Fruit fly (Drosophila melanogaster): ENCODE results near the gene gish.

gish gene

DNA sequence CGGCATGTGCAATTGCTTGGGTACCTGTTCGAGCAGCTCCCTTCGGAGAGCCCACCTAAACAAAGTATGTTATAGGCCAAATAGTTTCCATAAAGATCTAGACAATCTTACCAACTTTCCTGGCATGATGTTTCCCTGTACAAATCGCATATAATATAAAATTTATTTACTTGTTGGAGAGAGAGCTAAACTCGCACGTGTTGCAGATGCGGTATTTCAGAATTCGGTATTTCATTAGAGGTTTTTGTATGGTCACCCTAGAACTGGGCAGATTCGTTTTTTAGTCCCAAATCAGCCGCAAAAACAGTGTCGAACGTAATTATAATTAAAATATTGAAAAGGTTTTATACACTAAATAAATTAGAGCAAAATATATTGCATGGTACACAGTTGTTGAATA, at the start of gene gish, which contains the start of gene Mat89Ba:
gish (plus strand) TSS at position 268 of the 400 bp plus-strand sequence.
Mat89Ba (minus strand) TSS at position 231 of the 400 bp plus-strand sequence.
- no peak for TF ChIP-seq CG17801 (GFP tag; optimal IDR thresholded peaks at IDR 0.05; ENCODE audit: partially characterized antibody)

DNA sequence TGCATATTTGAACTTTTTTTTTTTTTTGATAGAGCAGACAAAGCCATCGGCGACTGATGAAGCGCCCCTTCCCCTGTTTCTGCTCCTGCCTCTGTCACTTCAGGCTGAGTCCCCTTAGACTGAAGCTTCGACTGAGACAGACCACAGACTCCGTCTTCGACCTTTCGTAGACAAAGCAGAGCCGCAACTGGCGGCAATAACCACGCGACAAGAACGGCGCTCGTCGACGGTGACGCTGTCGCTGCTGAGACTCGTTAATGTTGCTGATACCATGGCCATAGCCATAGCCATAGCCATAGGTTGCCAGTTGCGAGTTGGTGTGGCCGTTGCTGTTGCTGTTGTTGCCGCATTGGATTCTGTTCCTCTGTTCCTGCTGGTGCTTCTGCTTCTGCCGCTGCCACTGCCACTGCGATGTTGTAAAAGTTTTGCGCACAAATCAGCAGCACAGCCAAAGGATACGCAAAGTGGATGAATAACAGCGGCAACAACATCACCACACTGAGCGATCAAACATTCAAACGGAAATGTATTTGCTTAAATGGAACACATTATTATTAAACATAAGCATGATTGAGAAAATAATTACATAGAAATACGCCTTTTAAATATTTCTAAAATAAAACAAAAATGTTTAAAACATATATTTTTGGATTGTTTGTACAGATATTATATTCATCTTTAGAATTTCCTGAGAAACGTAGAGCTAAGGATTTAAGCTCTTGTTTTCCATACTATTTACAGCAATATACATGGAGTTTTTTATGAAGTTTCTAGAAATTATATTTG, 48.8 kb upstream of the gish start:
- TF ChIP-seq CG17801 (GFP tag; optimal IDR thresholded peaks at IDR 0.05; ENCODE audit: partially characterized antibody), result no peak

DNA sequence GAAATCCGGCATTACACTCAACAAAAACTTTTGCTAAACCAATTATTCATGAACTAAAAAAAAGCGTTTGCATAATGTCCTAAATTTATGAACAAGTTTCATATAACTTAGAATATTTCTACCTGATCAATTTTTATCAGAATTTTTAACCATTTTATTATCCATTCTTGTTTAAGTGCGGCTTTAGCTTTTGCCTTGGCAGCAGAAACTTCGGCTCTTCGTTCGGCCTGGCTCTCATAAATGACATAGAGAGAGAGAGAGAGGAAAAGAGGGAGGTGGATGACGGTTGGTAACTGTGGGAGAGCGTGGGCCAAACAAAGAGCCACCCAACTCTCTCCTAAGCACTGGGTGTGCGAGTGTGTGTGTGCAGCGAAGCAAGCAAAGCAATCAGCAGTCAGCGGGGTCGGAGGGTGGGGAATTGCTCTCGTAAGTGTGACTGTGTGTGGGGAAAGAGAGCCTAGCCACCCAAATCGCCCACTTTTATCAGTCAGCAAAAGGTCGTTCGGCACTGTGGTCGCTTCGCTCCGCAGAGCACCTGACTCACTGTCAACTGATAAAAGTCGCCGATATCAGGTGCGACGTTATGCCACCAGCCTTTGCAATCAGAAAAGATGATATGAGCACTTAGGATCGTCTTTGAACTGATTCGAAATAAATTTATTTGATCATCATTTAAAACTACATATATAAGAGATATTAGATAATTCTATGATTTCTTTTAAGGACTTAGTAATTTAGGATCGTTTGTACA, 47.7 kb upstream of the gish start:
- TF ChIP-seq CG17801 (GFP tag; optimal IDR thresholded peaks at IDR 0.05; ENCODE audit: partially characterized antibody), result peak; percentile 86

DNA sequence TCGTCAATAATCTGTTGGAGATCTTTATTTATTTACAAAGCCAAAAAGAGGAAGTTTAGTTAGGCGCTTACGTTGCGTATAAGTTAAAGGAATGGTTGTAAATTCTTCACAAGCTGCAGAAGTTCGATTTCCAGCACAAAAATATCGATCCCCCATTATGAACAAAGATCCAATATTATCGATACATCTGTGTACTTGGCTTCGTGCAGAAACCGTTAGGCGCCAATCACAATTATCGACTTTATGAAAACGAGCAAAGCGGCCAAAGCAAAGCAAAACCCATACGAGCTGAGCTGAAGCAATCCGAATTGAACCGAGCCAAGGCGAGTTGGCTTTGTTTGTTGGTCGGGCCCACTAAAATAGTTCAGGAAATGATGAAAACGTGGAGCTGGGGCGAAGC, 46.9 kb upstream of the gish start, which contains the start of gene tara:
tara (plus strand) TSS at position 301 of the 400 bp plus-strand sequence.
- no peak for TF ChIP-seq CG17801 (GFP tag; optimal IDR thresholded peaks at IDR 0.05; ENCODE audit: partially characterized antibody)

DNA sequence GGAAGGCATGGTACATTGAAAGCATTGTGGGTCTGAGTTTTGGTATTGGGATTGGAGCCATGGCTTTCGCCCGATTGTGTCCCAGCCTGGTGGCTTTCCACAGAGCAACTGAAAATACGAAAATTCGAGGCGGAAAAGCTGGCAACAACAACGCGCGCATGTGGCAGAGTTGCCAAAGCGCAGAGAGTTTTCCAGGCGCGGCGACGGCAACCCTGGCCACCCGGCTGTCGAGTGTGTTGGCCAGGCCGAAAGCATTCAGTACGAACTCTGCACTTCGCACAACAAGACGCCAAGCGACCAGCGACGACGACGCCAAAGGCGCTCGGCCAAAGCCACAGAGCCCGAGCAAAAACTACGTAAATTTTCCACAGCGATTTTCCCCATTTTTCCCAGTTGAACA, 46.5 kb upstream of the gish start:
- TF ChIP-seq CG17801 (GFP tag; optimal IDR thresholded peaks at IDR 0.05; ENCODE audit: partially characterized antibody), result no peak

DNA sequence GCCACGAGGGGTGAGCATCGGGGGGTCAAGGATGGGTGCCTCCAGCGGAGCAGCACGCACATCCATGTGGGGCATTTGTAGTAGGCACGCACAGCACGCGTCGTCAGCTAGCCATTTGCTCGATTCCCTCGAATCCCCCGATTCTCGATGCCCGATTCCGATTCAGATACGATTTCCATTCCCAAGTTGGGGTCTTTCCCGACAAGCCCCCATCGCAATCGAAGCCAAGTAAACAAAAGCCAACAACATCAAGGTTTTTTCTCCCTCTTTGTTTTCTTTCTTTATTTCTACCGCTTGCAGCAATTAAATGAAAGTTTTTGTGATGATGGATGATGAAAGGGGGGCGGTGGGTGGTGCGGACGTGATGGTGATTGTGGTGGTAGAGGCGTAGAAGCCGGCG, 45.2 kb upstream of the gish start:
- TF ChIP-seq CG17801 (GFP tag; optimal IDR thresholded peaks at IDR 0.05; ENCODE audit: partially characterized antibody), result no peak

DNA sequence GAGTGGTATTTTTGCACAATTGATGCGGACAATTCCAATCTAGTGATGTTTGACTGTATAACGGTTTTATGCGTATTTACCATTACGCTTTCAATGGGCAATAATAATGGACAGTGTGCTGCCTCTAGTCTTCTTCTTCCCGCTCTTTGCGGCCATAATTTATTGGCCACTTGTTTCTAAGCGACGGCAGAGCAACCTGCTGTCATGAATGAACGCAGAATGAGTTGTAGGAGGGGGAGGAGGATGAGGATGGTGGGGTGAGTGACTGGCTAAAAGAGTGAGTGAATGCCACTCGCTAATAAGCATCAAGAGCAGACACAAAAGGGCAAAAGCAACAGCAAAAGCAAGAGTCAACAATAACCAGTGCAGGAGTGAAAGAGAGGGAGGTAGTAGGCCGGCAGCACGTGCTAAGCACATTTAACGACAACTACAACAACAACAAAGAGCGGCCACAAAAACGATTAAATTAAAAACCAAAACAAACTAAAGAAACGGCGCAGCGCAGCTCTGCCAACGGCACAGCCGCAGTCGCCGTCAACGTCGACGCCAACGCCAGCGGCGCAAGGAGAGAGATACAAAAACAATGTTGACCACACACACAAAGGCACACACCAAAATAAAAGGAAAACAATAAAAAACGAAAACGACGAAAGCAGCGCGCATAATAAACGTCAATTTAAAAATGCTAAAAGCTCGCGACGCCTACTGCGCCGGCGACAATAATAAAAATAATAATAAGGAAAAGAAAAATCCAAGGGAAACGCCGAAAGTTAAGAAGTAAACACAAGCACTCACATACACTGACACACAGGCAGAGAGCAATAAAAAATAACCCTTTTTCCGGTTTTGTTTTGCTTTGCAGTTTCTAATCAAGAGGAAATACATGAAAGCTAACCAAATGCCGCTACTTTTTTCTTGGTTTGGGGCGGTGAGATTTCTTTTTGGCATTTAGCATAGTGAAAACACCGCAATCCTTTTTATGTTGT, 43.2 kb upstream of the gish start:
- TF ChIP-seq CG17801 (GFP tag; optimal IDR thresholded peaks at IDR 0.05; ENCODE audit: partially characterized antibody), result peak; percentile 13

DNA sequence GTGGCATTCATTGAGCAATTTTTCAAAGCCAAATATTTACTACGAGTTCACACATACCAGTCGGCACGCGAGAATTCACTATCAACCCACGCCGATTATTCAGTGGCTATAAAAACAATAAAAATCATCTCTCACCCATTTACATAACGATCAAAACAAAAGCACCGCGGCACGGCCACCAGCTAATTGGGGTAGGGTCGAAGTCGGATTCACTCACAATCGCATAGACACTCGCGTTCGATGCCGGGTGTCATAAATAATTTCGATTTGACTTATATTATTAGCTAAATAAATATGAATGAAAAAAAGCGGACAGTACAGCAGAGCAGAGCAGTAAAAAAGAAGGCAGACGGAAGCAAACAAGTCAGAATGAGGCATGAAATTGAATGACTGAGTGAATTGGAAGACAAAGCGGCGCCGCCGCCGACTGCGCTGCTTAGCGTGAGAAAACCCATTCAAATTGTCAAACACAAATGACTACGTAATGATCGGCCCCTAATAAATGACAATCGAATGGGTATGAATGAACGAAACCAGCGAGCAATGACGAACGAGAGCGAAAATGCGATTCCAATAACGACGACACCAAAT, 42.1 kb upstream of the gish start:
- no peak for TF ChIP-seq CG17801 (GFP tag; optimal IDR thresholded peaks at IDR 0.05; ENCODE audit: partially characterized antibody)

DNA sequence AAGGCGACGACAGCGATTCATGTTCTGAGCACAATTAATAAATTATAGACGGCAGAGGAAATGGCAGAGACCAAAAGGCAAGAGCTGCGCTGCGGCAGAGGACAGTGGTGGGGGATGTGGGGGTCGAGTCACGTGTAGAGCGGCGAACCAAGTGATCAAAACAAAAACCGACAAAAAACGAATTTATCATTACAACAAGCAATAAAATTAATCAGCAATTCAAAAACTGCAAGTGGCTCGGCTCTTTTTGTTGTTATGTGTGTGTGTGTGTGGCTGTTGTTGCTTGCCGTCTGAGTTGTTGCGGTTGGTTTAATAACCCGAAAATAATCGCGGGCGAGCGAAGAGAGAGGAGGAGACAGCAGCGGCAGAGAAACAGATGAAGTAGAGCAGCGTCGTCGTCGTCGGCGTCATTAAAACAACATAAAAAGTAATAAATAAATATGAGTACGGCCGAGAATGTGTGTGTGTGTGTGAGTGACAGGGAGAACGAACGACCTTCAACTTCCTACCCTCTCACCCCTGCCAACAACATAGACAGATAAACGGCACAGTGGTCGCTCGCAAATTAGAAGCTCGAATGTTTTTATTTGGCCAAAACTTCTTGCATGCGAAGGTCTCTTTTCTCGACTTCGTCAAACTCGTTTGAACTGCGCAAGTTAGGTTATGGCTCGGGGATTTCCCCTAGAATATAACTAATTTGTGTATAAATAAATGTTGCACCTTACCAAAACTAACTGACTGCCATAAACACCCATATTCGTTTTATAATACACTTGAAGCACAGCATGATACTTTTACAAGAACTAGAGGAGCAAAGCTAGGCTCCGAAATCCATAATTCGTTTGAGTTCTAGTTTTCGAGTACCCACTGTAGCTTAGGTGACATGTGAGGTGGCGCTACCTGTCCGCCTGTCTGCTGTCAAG, 40.6 kb upstream of the gish start:
- peak; percentile 41 for TF ChIP-seq CG17801 (GFP tag; optimal IDR thresholded peaks at IDR 0.05; ENCODE audit: partially characterized antibody)

DNA sequence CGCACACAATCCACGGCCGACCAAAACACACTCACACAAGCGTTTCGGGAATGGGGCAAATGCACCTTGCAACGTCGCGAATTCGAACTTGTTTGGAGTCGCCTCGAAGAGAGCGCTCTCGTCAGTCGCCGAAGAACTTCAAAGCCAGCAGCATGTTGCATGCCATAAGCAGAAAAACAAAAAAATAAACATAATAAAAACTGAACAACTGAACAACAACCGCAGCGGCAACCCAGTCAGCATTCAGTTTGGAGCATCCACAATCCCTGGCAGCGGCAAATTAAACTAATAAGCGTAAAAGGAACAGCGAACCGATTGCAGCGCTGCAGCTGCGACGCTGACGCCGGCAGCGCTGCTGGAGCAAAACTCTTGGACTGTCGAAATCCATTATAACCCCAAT, 39.7 kb upstream of the gish start:
- no peak for TF ChIP-seq CG17801 (GFP tag; optimal IDR thresholded peaks at IDR 0.05; ENCODE audit: partially characterized antibody)

DNA sequence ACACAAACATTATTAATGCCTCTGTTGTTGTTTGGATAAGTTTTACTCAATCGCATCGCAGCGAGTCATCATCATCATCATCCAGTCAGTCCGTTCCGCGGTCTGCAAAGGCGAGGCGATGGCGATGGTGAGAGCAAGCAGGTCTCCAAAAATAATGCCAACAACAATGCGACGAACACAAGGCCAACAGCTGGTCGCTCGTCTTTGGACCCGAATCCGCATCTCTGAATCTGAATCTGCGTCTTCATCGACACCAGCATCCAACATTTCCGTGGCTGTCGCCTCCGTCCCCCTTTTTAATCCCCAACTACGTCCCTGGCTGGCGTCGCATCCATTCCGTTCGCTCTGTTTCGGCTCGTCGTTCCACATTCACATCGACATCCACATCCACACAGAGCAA, 38.0 kb upstream of the gish start:
- no peak for TF ChIP-seq CG17801 (GFP tag; optimal IDR thresholded peaks at IDR 0.05; ENCODE audit: partially characterized antibody)

DNA sequence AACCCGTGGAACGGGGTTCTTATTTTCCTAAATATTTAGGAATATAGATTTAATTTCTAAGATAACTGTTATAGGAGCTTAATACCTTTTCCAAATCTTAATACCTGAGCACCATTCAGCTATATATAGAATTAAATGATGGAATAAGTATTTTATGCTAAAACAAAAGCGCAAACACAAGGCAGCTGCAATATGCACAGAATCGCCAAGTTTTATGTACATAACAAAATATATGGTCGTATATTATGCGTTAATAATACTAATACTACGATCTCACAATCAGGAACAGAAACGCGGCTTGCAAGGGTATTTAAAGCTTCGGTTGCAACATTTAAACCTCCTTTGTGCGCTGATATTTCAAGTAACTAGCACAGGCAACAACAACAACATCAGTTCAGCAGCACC, 37.5 kb upstream of the gish start:
- TF ChIP-seq CG17801 (GFP tag; optimal IDR thresholded peaks at IDR 0.05; ENCODE audit: partially characterized antibody), result no peak

DNA sequence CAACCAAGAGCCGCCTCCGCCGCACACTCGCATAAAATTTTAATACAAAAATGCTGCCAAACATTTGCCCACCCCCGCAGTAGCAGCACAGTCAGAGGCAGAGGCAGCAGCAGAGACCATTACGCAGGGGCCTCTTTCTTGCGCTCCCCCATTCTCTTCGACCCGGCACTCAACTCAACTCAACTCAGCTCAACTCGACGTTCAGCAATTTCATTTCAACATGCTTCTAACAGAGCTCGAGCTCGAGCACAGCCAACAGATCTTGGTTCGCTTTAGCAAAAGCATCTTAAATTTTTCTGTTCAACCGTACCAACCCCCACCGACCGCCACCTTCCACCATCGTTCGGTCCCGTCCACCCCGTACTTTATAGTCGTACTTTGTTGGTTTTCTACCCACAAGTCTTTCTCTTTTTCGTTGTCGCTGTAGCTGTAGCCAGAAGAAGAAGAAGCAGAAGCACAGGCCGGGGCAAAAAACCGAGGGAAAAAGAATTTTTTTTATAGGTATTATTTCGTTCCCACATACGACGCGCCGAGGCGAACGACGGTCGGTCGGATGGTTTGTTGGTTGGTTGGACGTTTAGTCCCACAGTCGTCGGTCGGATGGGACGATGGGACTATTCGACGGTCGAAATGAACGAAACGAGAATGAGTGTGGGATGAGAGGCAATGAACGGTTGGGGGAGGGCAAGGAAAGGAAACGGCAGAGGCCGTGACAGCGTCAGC, 36.9 kb upstream of the gish start:
- TF ChIP-seq CG17801 (GFP tag; optimal IDR thresholded peaks at IDR 0.05; ENCODE audit: partially characterized antibody), result no peak

Measured in ovary, adult (tissue).